Worm (Caenorhabditis elegans) whole organism, L3 larva: ENCODE results near the gene C29F9.2.

Experiments
- R02D3.7 ChIP-seq: fragments of 150-350 bp; optimal IDR thresholded peaks from 2 replicates; lab custom pipeline; 2014; ENCODE audit warnings: missing biosample characterization, missing genetic modification characterization
- ZK546.5 ChIP-seq: sonication (generic microtip); optimal IDR thresholded peaks from 2 replicates; lab custom pipeline; 2017; ENCODE audit warnings: missing biosample characterization, missing genetic modification characterization
- aly-2 ChIP-seq: fragments of 150-350 bp; optimal IDR thresholded peaks from 2 replicates; lab custom pipeline; 2014; ENCODE audit warnings: missing biosample characterization, missing genetic modification characterization
- ama-1 ChIP-seq: fragments of 150-350 bp; optimal IDR thresholded peaks from 2 replicates; lab custom pipeline; 2018
- ceh-16 ChIP-seq: sonication (generic microtip); optimal IDR thresholded peaks from 2 replicates; lab custom pipeline; 2017; ENCODE audit warnings: missing biosample characterization, missing genetic modification characterization
- ceh-28 ChIP-seq: fragments of 150-350 bp; optimal IDR thresholded peaks from 2 replicates; lab custom pipeline; 2014; ENCODE audit warnings: missing biosample characterization, missing genetic modification reagents, missing genetic modification characterization
- ceh-82 ChIP-seq: fragments of 150-350 bp; optimal IDR thresholded peaks from 2 replicates; lab custom pipeline; 2014; ENCODE audit warnings: missing biosample characterization, missing genetic modification characterization
- ceh-9 ChIP-seq: sonication (generic microtip); optimal IDR thresholded peaks from 2 replicates; lab custom pipeline; 2018; ENCODE audit warnings: missing biosample characterization, missing genetic modification characterization
- daf-12 ChIP-seq: fragments of 150-350 bp; optimal IDR thresholded peaks from 2 replicates; lab custom pipeline; 2014; ENCODE audit warnings: missing biosample characterization, missing genetic modification reagents, missing genetic modification characterization
- egl-27 ChIP-seq: sonication (generic microtip); optimal IDR thresholded peaks from 4 replicates; lab custom pipeline; 2017; ENCODE audit warnings: missing biosample characterization, missing genetic modification reagents, missing genetic modification characterization
- egl-5 ChIP-seq: fragments of 150-350 bp; optimal IDR thresholded peaks from 2 replicates; lab custom pipeline; 2017; ENCODE audit warnings: missing biosample characterization, missing genetic modification reagents, missing genetic modification characterization, inconsistent platforms
- elt-1 ChIP-seq: fragments of 150-350 bp; optimal IDR thresholded peaks from 2 replicates; lab custom pipeline; 2014; ENCODE audit warnings: missing biosample characterization, missing genetic modification characterization
- elt-2 ChIP-seq: sonication (generic microtip); optimal IDR thresholded peaks from 2 replicates; lab custom pipeline; 2016; ENCODE audit warnings: missing genetic modification reagents, mild to moderate bottlenecking, missing genetic modification characterization, missing compliant biosample characterization
- elt-3 ChIP-seq, 3 experiments: fragments of 150-350 bp in 1 of 3; sonication (generic microtip) in 2 of 3; optimal IDR thresholded peaks; 2 replicates in 2 of 3; 4 replicates in 1 of 3; lab custom pipeline; 2014 to 2017; ENCODE audit warnings: missing biosample characterization in 3 of 3, missing genetic modification characterization in 3 of 3
- eor-1 ChIP-seq, 2 experiments: fragments of 150-350 bp; optimal IDR thresholded peaks; 2 replicates each; lab custom pipeline; 2014 to 2018; ENCODE audit warnings: missing biosample characterization in 2 of 2, missing genetic modification characterization in 2 of 2
- fkh-10 ChIP-seq: sonication (generic microtip); optimal IDR thresholded peaks from 2 replicates; lab custom pipeline; 2017; ENCODE audit warnings: missing biosample characterization, missing genetic modification reagents, missing genetic modification characterization
- fkh-2 ChIP-seq: fragments of 150-350 bp; optimal IDR thresholded peaks from 2 replicates; lab custom pipeline; 2014; ENCODE audit warnings: missing biosample characterization, missing genetic modification reagents, missing genetic modification characterization
- fos-1 ChIP-seq: fragments of 150-350 bp; optimal IDR thresholded peaks from 2 replicates; lab custom pipeline; 2014; ENCODE audit warnings: missing biosample characterization, missing genetic modification characterization
- hmg-11 ChIP-seq: sonication (generic microtip); optimal IDR thresholded peaks from 2 replicates; lab custom pipeline; 2016; ENCODE audit warnings: missing genetic modification characterization, missing compliant biosample characterization
- jun-1 ChIP-seq: fragments of 150-350 bp; optimal IDR thresholded peaks from 2 replicates; lab custom pipeline; 2014; ENCODE audit warnings: missing biosample characterization, missing genetic modification reagents, missing genetic modification characterization
- lin-15B ChIP-seq: fragments of 150-350 bp; optimal IDR thresholded peaks from 2 replicates; lab custom pipeline; 2014; ENCODE audit warnings: missing biosample characterization, missing genetic modification characterization
- lin-39 ChIP-seq: fragments of 150-350 bp; optimal IDR thresholded peaks from 2 replicates; lab custom pipeline; 2018; ENCODE audit warnings: missing biosample characterization, missing genetic modification reagents, missing genetic modification characterization
- lsy-12 ChIP-seq: sonication (generic microtip); optimal IDR thresholded peaks from 2 replicates; lab custom pipeline; 2016; ENCODE audit warnings: mild to moderate bottlenecking, missing genetic modification characterization, missing compliant biosample characterization
- mdl-1 ChIP-seq: fragments of 150-350 bp; optimal IDR thresholded peaks from 2 replicates; lab custom pipeline; 2014; ENCODE audit warnings: missing biosample characterization, missing genetic modification characterization
- mml-1 ChIP-seq: fragments of 150-350 bp; sonication (generic microtip); optimal IDR thresholded peaks from 3 replicates; lab custom pipeline; 2014; ENCODE audit warnings: missing biosample characterization, missing genetic modification characterization
- nfya-1 ChIP-seq: sonication (generic microtip); optimal IDR thresholded peaks from 2 replicates; lab custom pipeline; 2017; ENCODE audit warnings: missing genetic modification characterization, mild to moderate bottlenecking, missing compliant biosample characterization, antibody characterized with exemption, moderate library complexity; ENCODE audit not compliant: insufficient read depth
- nhr-11 ChIP-seq: fragments of 150-350 bp; optimal IDR thresholded peaks from 2 replicates; lab custom pipeline; 2014; ENCODE audit warnings: missing biosample characterization, missing genetic modification characterization
- nhr-12 ChIP-seq: fragments of 150-350 bp; optimal IDR thresholded peaks from 2 replicates; lab custom pipeline; 2014; ENCODE audit warnings: missing biosample characterization, missing genetic modification characterization
- nhr-23 ChIP-seq: fragments of 150-350 bp; optimal IDR thresholded peaks from 2 replicates; lab custom pipeline; 2014; ENCODE audit warnings: missing biosample characterization, missing genetic modification reagents, missing genetic modification characterization
- nhr-237 ChIP-seq: fragments of 150-350 bp; optimal IDR thresholded peaks from 2 replicates; lab custom pipeline; 2014; ENCODE audit warnings: missing biosample characterization, missing genetic modification characterization
- nhr-25 ChIP-seq: sonication (generic microtip); optimal IDR thresholded peaks from 2 replicates; lab custom pipeline; 2017; ENCODE audit warnings: missing biosample characterization, missing genetic modification characterization
- nhr-28 ChIP-seq: fragments of 150-350 bp; optimal IDR thresholded peaks from 2 replicates; lab custom pipeline; 2014; ENCODE audit warnings: missing biosample characterization, missing genetic modification characterization
- nhr-43 ChIP-seq: sonication (generic microtip); optimal IDR thresholded peaks from 2 replicates; lab custom pipeline; 2016; ENCODE audit warnings: mild to moderate bottlenecking, missing genetic modification characterization, missing compliant biosample characterization; ENCODE audit not compliant: poor library complexity, severe bottlenecking
- nhr-67 ChIP-seq: fragments of 150-350 bp; optimal IDR thresholded peaks from 2 replicates; lab custom pipeline; 2014; ENCODE audit warnings: missing biosample characterization, missing genetic modification characterization
- nhr-76 ChIP-seq: fragments of 150-350 bp; sonication (generic microtip); optimal IDR thresholded peaks from 5 replicates; lab custom pipeline; 2014; ENCODE audit warnings: missing biosample characterization, missing genetic modification characterization
- nhr-77 ChIP-seq: fragments of 150-350 bp; optimal IDR thresholded peaks from 2 replicates; lab custom pipeline; 2014; ENCODE audit warnings: missing biosample characterization, missing genetic modification characterization
- pha-4 ChIP-seq: fragments of 150-350 bp; optimal IDR thresholded peaks from 2 replicates; lab custom pipeline; 2014; ENCODE audit warnings: missing biosample characterization, missing genetic modification reagents, missing genetic modification characterization
- pqm-1 ChIP-seq: fragments of 150-350 bp; optimal IDR thresholded peaks from 2 replicates; lab custom pipeline; 2017; ENCODE audit warnings: missing biosample characterization, missing genetic modification characterization, inconsistent platforms
- sea-2 ChIP-seq: fragments of 150-350 bp; sonication (generic microtip); optimal IDR thresholded peaks from 4 replicates; lab custom pipeline; 2014; ENCODE audit warnings: missing biosample characterization, missing genetic modification reagents, missing genetic modification characterization
- skn-1 ChIP-seq: fragments of 150-350 bp; optimal IDR thresholded peaks from 2 replicates; lab custom pipeline; 2014; ENCODE audit warnings: missing biosample characterization, missing genetic modification characterization
- snpc-4 ChIP-seq: fragments of 150-350 bp; optimal IDR thresholded peaks from 2 replicates; lab custom pipeline; 2014; ENCODE audit warnings: missing biosample characterization, missing genetic modification characterization
- tbx-2 ChIP-seq: sonication (generic microtip); optimal IDR thresholded peaks from 2 replicates; lab custom pipeline; 2016; ENCODE audit warnings: mild to moderate bottlenecking, missing genetic modification characterization, missing compliant biosample characterization
- unc-39 ChIP-seq: sonication (generic microtip); optimal IDR thresholded peaks from 4 replicates; lab custom pipeline; 2017; ENCODE audit warnings: missing biosample characterization, missing genetic modification characterization
- unc-62 ChIP-seq: fragments of 150-350 bp; sonication (generic microtip); optimal IDR thresholded peaks from 4 replicates; lab custom pipeline; 2014; ENCODE audit warnings: missing biosample characterization, missing genetic modification reagents, missing genetic modification characterization
- zag-1 ChIP-seq: fragments of 150-350 bp; optimal IDR thresholded peaks from 2 replicates; lab custom pipeline; 2014; ENCODE audit warnings: missing biosample characterization, missing genetic modification characterization
- ztf-11 ChIP-seq: fragments of 150-350 bp; optimal IDR thresholded peaks from 2 replicates; lab custom pipeline; 2014; ENCODE audit warnings: missing biosample characterization, missing genetic modification characterization
- ztf-4 ChIP-seq: fragments of 150-350 bp; optimal IDR thresholded peaks from 2 replicates; lab custom pipeline; 2014; ENCODE audit warnings: missing biosample characterization, missing genetic modification characterization

The C29F9.2 gene

ce11 chrIII:87183-87582 lies 43.6 kb upstream of the C29F9.2 start, which contains the start of the genes F54C4.4 and mrpl-40:
F54C4.4 (minus strand) TSS chrIII:87381.
mrpl-40 (plus strand) TSS chrIII:87559.
- no peak for TF ChIP-seq fos-1 (tag; lab: Kevin White, UChicago)
- TF ChIP-seq unc-39 (tag; lab: Kevin White, UChicago): no peak
- TF ChIP-seq unc-62 (GFP tag; lab: Kevin White, UChicago): no peak
- TF ChIP-seq lin-39 (tag; lab: Kevin White, UChicago): peak; percentile 50
- peak; percentile 86 for TF ChIP-seq ceh-28
- TF ChIP-seq nhr-28: no peak
- peak; percentile 15 for TF ChIP-seq nhr-25 (tag; lab: Kevin White, UChicago)
- TF ChIP-seq fkh-10 (GFP tag; lab: Kevin White, UChicago): peak; percentile 29
- no peak for TF ChIP-seq ztf-4
- peak; percentile 55 for TF ChIP-seq lin-15B (tag; lab: Kevin White, UChicago)
- TF ChIP-seq nfya-1: peak; percentile 82
- peak; percentile 56 for TF ChIP-seq nhr-43 (tag; lab: Kevin White, UChicago)
- no peak for TF ChIP-seq eor-1 (tag; optimal IDR thresholded peaks at IDR 0.05; lab: Kevin White, UChicago)
- TF ChIP-seq nhr-23: peak; percentile 65
- TF ChIP-seq R02D3.7 (tag; lab: Kevin White, UChicago): peak; percentile 97
- no peak for TF ChIP-seq sea-2 (GFP tag; lab: Kevin White, UChicago)
- peak; percentile 78 for TF ChIP-seq pha-4 (tag; lab: Kevin White, UChicago)
- TF ChIP-seq nhr-11: no peak
- TF ChIP-seq elt-2 (tag; lab: Kevin White, UChicago): peak; percentile 7

ce11 chrIII:89155-89554 lies 41.6 kb upstream of the C29F9.2 start:
- TF ChIP-seq mml-1 (tag; lab: Kevin White, UChicago) (no peak), ceh-16 (tag; lab: Kevin White, UChicago) (no peak), lin-15B (tag; lab: Kevin White, UChicago) (peak; percentile 11), ceh-9 (no peak), elt-2 (tag; lab: Kevin White, UChicago) (peak; percentile 48), pha-4 (tag; lab: Kevin White, UChicago) (peak; percentile 54), daf-12 (no peak), R02D3.7 (tag; lab: Kevin White, UChicago) (peak; percentile 63), ztf-4 (peak; percentile 28), nhr-76 (tag; lab: Kevin White, UChicago) (no peak), aly-2 (tag; lab: Kevin White, UChicago) (peak; percentile 37), nhr-28 (no peak), ceh-28 (peak; percentile 30), hmg-11 (tag; lab: Kevin White, UChicago) (no peak), nhr-11 (no peak), ama-1 (peak; percentile 74), ceh-82 (tag; lab: Kevin White, UChicago) (no peak), nhr-77 (no peak), eor-1 (tag; optimal IDR thresholded peaks at IDR 0.05; lab: Kevin White, UChicago) (no peak), nhr-25 (tag; lab: Kevin White, UChicago) (peak; percentile 14), nhr-23 (peak; percentile 6), unc-62 (GFP tag; lab: Kevin White, UChicago) (no peak), skn-1 (tag; lab: Kevin White, UChicago) (peak; percentile 75), egl-5 (no peak), snpc-4 (tag; lab: Kevin White, UChicago) (no peak), ZK546.5 (tag; lab: Kevin White, UChicago) (no peak), nhr-43 (tag; lab: Kevin White, UChicago) (peak; percentile 40), egl-27 (tag; lab: Kevin White, UChicago) (no peak), lin-39 (tag; lab: Kevin White, UChicago) (peak; percentile 18), sea-2 (GFP tag; lab: Kevin White, UChicago) (no peak), mdl-1 (tag; lab: Kevin White, UChicago) (no peak), elt-3 (tag; optimal IDR thresholded peaks at IDR 0.05; lab: Kevin White, UChicago) (no peak), nhr-12 (no peak), elt-1 (tag; lab: Kevin White, UChicago) (no peak), unc-39 (tag; lab: Kevin White, UChicago) (no peak), tbx-2 (peak; percentile 37), nhr-67 (no peak), ztf-11 (tag; lab: Kevin White, UChicago) (no peak), lsy-12 (tag; lab: Kevin White, UChicago) (peak; percentile 55), nfya-1 (peak; percentile 48), fos-1 (tag; lab: Kevin White, UChicago) (no peak), jun-1 (tag; lab: Kevin White, UChicago) (peak; percentile 15), fkh-2 (tag; lab: Kevin White, UChicago) (no peak), pqm-1 (tag; lab: Kevin White, UChicago) (peak; percentile 11), fkh-10 (GFP tag; lab: Kevin White, UChicago) (no peak), zag-1 (tag; lab: Kevin White, UChicago) (no peak), nhr-237 (no peak)
